Worm (Caenorhabditis elegans) whole organism, L4 larva: ENCODE results near the gene C14A4.7.

Source experiments
- F10B5.3 ChIP-seq: sonication (generic microtip); optimal IDR thresholded peaks from 2 replicates; lab custom pipeline; 2016; ENCODE audit warnings: mild to moderate bottlenecking, missing genetic modification characterization, missing compliant biosample characterization
- F44E2.7 ChIP-seq: fragments of 200-800 bp; sonication (Bioruptor generic); IDR thresholded peaks from 2 replicates; pipeline ENCODE4 v2.1.2; 2022; ENCODE audit warnings: missing genetic modification characterization, missing compliant biosample characterization
- T26A8.4 ChIP-seq: fragments of 200-800 bp; sonication (Bioruptor generic); IDR thresholded peaks from 2 replicates; pipeline ENCODE4 v1.3.6; 2022; ENCODE audit warnings: missing genetic modification characterization, missing compliant biosample characterization
- Y105C5A.15 ChIP-seq: fragments of 200-800 bp; sonication (Bioruptor generic); IDR thresholded peaks from 2 replicates; pipeline ENCODE4 v1.3.6; 2022; ENCODE audit warnings: missing genetic modification characterization, missing compliant biosample characterization
- Y48G9A.11 ChIP-seq: fragments of 200-800 bp; sonication (Bioruptor generic); IDR thresholded peaks from 2 replicates; pipeline ENCODE4 v1.3.6; 2022; ENCODE audit warnings: missing genetic modification reagents, missing genetic modification characterization, missing compliant biosample characterization
- Y75B8A.6 ChIP-seq: fragments of 200-800 bp; sonication (Bioruptor generic); IDR thresholded peaks from 2 replicates; pipeline ENCODE4 v1.3.6; 2022; ENCODE audit warnings: missing genetic modification reagents, missing genetic modification characterization, missing compliant biosample characterization
- ZK337.2 ChIP-seq: fragments of 200-800 bp; sonication (Bioruptor generic); IDR thresholded peaks from 2 replicates; pipeline ENCODE4 v1.3.6; 2022; ENCODE audit warnings: missing genetic modification reagents, missing genetic modification characterization, missing compliant biosample characterization
- arid-1 ChIP-seq: fragments of 200-800 bp; sonication (Bioruptor generic); conservative IDR thresholded peaks from 2 replicates; pipeline ENCODE4 v1.3.6; 2022; ENCODE audit warnings: missing genetic modification reagents, missing genetic modification characterization, missing compliant biosample characterization
- ceh-44 ChIP-seq: fragments of 200-800 bp; sonication (Bioruptor generic); IDR thresholded peaks from 2 replicates; pipeline ENCODE4 v1.3.6; 2022; ENCODE audit warnings: missing genetic modification reagents, missing genetic modification characterization, missing compliant biosample characterization
- ceh-62 ChIP-seq: sonication (generic microtip); optimal IDR thresholded peaks from 2 replicates; lab custom pipeline; 2017; ENCODE audit warnings: missing biosample characterization, missing genetic modification characterization
- ceh-82 ChIP-seq: sonication (generic microtip); optimal IDR thresholded peaks from 2 replicates; lab custom pipeline; 2017; ENCODE audit warnings: missing biosample characterization, missing genetic modification characterization
- cey-2 ChIP-seq: sonication (generic microtip); optimal IDR thresholded peaks from 3 replicates; lab custom pipeline; 2017; ENCODE audit warnings: missing genetic modification characterization, mild to moderate bottlenecking, missing compliant biosample characterization, antibody characterized with exemption, borderline replicate concordance; ENCODE audit not compliant: insufficient read depth
- dmd-6 ChIP-seq: fragments of 200-800 bp; sonication (Bioruptor generic); IDR thresholded peaks from 2 replicates; pipeline ENCODE4 v1.3.6; 2022; ENCODE audit warnings: missing genetic modification reagents, missing genetic modification characterization, missing compliant biosample characterization
- dmd-8 ChIP-seq: fragments of 200-800 bp; sonication (Bioruptor generic); IDR thresholded peaks from 2 replicates; pipeline ENCODE4 v1.3.6; 2022; ENCODE audit warnings: missing genetic modification characterization, missing compliant biosample characterization
- dpl-1 ChIP-seq: fragments of 150-350 bp; optimal IDR thresholded peaks from 2 replicates; lab custom pipeline; 2014; ENCODE audit warnings: missing biosample characterization, missing genetic modification reagents, missing genetic modification characterization
- duxl-1 ChIP-seq: sonication (generic microtip); optimal IDR thresholded peaks from 2 replicates; lab custom pipeline; 2016; ENCODE audit warnings: mild to moderate bottlenecking, missing genetic modification characterization, moderate library complexity, missing compliant biosample characterization; ENCODE audit not compliant: poor library complexity
- fkh-10 ChIP-seq: fragments of 150-350 bp; optimal IDR thresholded peaks from 2 replicates; lab custom pipeline; 2014; ENCODE audit warnings: missing biosample characterization, missing genetic modification reagents, missing genetic modification characterization
- fos-1 ChIP-seq: fragments of 150-350 bp; optimal IDR thresholded peaks from 2 replicates; lab custom pipeline; 2014; ENCODE audit warnings: missing biosample characterization, missing genetic modification characterization
- gei-8 ChIP-seq: fragments of 200-800 bp; sonication (Bioruptor generic); optimal IDR thresholded peaks from 2 replicates; lab custom pipeline; 2018; ENCODE audit warnings: mild to moderate bottlenecking, missing genetic modification characterization, missing compliant biosample characterization
- hlh-30 ChIP-seq: sonication (generic microtip); optimal IDR thresholded peaks from 2 replicates; lab custom pipeline; 2017; ENCODE audit warnings: antibody characterized with exemption, mild to moderate bottlenecking, missing genetic modification characterization, missing compliant biosample characterization; ENCODE audit not compliant: insufficient read depth
- hmg-1.1 ChIP-seq: fragments of 200-800 bp; sonication (Bioruptor generic); IDR thresholded peaks from 2 replicates; pipeline ENCODE4 v1.3.6; 2022; ENCODE audit warnings: missing genetic modification reagents, missing genetic modification characterization, missing compliant biosample characterization
- jun-1 ChIP-seq: fragments of 150-350 bp; optimal IDR thresholded peaks from 2 replicates; lab custom pipeline; 2014; ENCODE audit warnings: missing biosample characterization, missing genetic modification reagents, missing genetic modification characterization
- lim-7 ChIP-seq: fragments of 200-800 bp; sonication (Bioruptor generic); IDR thresholded peaks from 2 replicates; pipeline ENCODE4 v1.3.6; 2022; ENCODE audit warnings: missing genetic modification characterization, missing compliant biosample characterization
- lin-29 ChIP-seq: fragments of 200-800 bp; sonication (Bioruptor generic); IDR thresholded peaks from 2 replicates; pipeline ENCODE4 v1.3.6; 2022; ENCODE audit warnings: missing genetic modification reagents, missing genetic modification characterization, missing compliant biosample characterization
- lir-3 ChIP-seq: sonication (generic microtip); optimal IDR thresholded peaks from 2 replicates; lab custom pipeline; 2016; ENCODE audit warnings: mild to moderate bottlenecking, missing genetic modification characterization, missing compliant biosample characterization
- madf-5 ChIP-seq, 2 experiments: fragments of 200-800 bp; sonication (Bioruptor generic); IDR thresholded peaks; 2 replicates each; pipeline ENCODE4 v1.3.6; 2022; ENCODE audit warnings: missing compliant biosample characterization in 2 of 2, missing genetic modification characterization in 2 of 2
- mdl-1 ChIP-seq, 2 experiments: fragments of 150-350 bp in 1 of 2; sonication (generic microtip) in 1 of 2; optimal IDR thresholded peaks; 2 replicates each; lab custom pipeline; 2014 to 2017; ENCODE audit warnings: missing biosample characterization in 2 of 2, missing genetic modification characterization in 2 of 2
- mdt-29 ChIP-seq: fragments of 200-800 bp; sonication (Bioruptor generic); IDR thresholded peaks from 2 replicates; pipeline ENCODE4 v1.3.6; 2022; ENCODE audit warnings: missing genetic modification reagents, missing genetic modification characterization, missing compliant biosample characterization
- mes-2 ChIP-seq: sonication (generic microtip); optimal IDR thresholded peaks from 2 replicates; lab custom pipeline; 2016; ENCODE audit warnings: missing genotype, mild to moderate bottlenecking, missing genetic modification characterization, missing compliant biosample characterization; ENCODE audit not compliant: poor library complexity, severe bottlenecking
- nhr-111 ChIP-seq: fragments of 200-800 bp; sonication (Bioruptor generic); optimal IDR thresholded peaks from 2 replicates; lab custom pipeline; 2018; ENCODE audit warnings: mild to moderate bottlenecking, missing genetic modification characterization, missing compliant biosample characterization
- nhr-237 ChIP-seq: sonication (generic microtip); optimal IDR thresholded peaks from 2 replicates; lab custom pipeline; 2017; ENCODE audit warnings: missing biosample characterization, missing genetic modification characterization
- nhr-28 ChIP-seq: fragments of 150-350 bp; optimal IDR thresholded peaks from 2 replicates; lab custom pipeline; 2014; ENCODE audit warnings: missing biosample characterization, missing genetic modification characterization
- nhr-42 ChIP-seq: fragments of 200-800 bp; sonication (Bioruptor generic); IDR thresholded peaks from 2 replicates; pipeline ENCODE4 v1.3.6; 2022; ENCODE audit warnings: missing genetic modification characterization, missing compliant biosample characterization
- nhr-6 ChIP-seq: fragments of 150-350 bp; optimal IDR thresholded peaks from 2 replicates; lab custom pipeline; 2014; ENCODE audit warnings: missing biosample characterization, missing genetic modification characterization
- nhr-77 ChIP-seq: fragments of 150-350 bp; optimal IDR thresholded peaks from 2 replicates; lab custom pipeline; 2014; ENCODE audit warnings: missing biosample characterization, missing genetic modification characterization
- php-3 ChIP-seq: fragments of 200-800 bp; sonication (Bioruptor generic); IDR thresholded peaks from 2 replicates; pipeline ENCODE4 v1.3.6; 2022; ENCODE audit warnings: missing genetic modification reagents, missing genetic modification characterization, missing compliant biosample characterization
- pqm-1 ChIP-seq: sonication (generic microtip); optimal IDR thresholded peaks from 2 replicates; lab custom pipeline; 2017; ENCODE audit warnings: missing biosample characterization, missing genetic modification characterization
- sdz-12 ChIP-seq: fragments of 200-800 bp; sonication (Bioruptor generic); optimal IDR thresholded peaks from 2 replicates; lab custom pipeline; 2018; ENCODE audit warnings: mild to moderate bottlenecking, missing genetic modification characterization, missing compliant biosample characterization
- skn-1 ChIP-seq: fragments of 150-350 bp; optimal IDR thresholded peaks from 2 replicates; lab custom pipeline; 2014; ENCODE audit warnings: missing biosample characterization, missing genetic modification characterization
- snpc-4 ChIP-seq: fragments of 150-350 bp; optimal IDR thresholded peaks from 2 replicates; lab custom pipeline; 2014; ENCODE audit warnings: missing biosample characterization, missing genetic modification characterization
- spr-1 ChIP-seq: sonication (generic microtip); optimal IDR thresholded peaks from 2 replicates; lab custom pipeline; 2016; ENCODE audit warnings: mild to moderate bottlenecking, missing genetic modification characterization, missing compliant biosample characterization
- spr-3 ChIP-seq: fragments of 200-800 bp; sonication (Bioruptor generic); optimal IDR thresholded peaks from 2 replicates; lab custom pipeline; 2018; ENCODE audit warnings: mild to moderate bottlenecking, missing genetic modification characterization, missing compliant biosample characterization
- tag-97 ChIP-seq: fragments of 200-800 bp; sonication (Bioruptor generic); IDR thresholded peaks from 2 replicates; pipeline ENCODE4 v1.3.6; 2022; ENCODE audit warnings: missing genetic modification characterization, missing compliant biosample characterization
- unc-130 ChIP-seq: sonication (generic microtip); optimal IDR thresholded peaks from 2 replicates; lab custom pipeline; 2016; ENCODE audit warnings: missing genetic modification reagents, missing genetic modification characterization, missing compliant biosample characterization
- unc-62 ChIP-seq, 3 experiments: fragments of 150-350 bp in 1 of 3; sonication (generic microtip); optimal IDR thresholded peaks in 2 of 3; peaks in 1 of 3; 1 replicate in 1 of 3; 2 replicates in 2 of 3; lab custom pipeline; 2014 to 2017; ENCODE audit warnings: missing biosample characterization in 3 of 3, missing genetic modification characterization in 3 of 3, missing genetic modification reagents in 3 of 3, missing genotype in 1 of 3
- vab-7 ChIP-seq: fragments of 200-800 bp; sonication (Bioruptor generic); IDR thresholded peaks from 2 replicates; pipeline ENCODE4 v1.3.6; 2022; ENCODE audit warnings: missing genetic modification reagents, missing genetic modification characterization, missing compliant biosample characterization
- zag-1 ChIP-seq: fragments of 150-350 bp; optimal IDR thresholded peaks from 2 replicates; lab custom pipeline; 2014; ENCODE audit warnings: missing biosample characterization, missing genetic modification characterization
- zfp-2 ChIP-seq: sonication (generic microtip); optimal IDR thresholded peaks from 2 replicates; lab custom pipeline; 2016; ENCODE audit warnings: mild to moderate bottlenecking, missing genetic modification characterization, missing compliant biosample characterization
- zfp-3 ChIP-seq: fragments of 200-800 bp; sonication (Bioruptor generic); conservative IDR thresholded peaks from 2 replicates; pipeline ENCODE4 v1.3.6; 2022; ENCODE audit warnings: missing genetic modification reagents, missing genetic modification characterization, missing compliant biosample characterization
- zip-11 ChIP-seq: fragments of 200-800 bp; sonication (Bioruptor generic); IDR thresholded peaks from 2 replicates; pipeline ENCODE4 v1.3.6; 2022; ENCODE audit warnings: missing genetic modification characterization, missing compliant biosample characterization
- ztf-11 ChIP-seq: fragments of 150-350 bp; optimal IDR thresholded peaks from 2 replicates; lab custom pipeline; 2014; ENCODE audit warnings: missing biosample characterization, missing genetic modification characterization

The C14A4.7 gene

DNA sequence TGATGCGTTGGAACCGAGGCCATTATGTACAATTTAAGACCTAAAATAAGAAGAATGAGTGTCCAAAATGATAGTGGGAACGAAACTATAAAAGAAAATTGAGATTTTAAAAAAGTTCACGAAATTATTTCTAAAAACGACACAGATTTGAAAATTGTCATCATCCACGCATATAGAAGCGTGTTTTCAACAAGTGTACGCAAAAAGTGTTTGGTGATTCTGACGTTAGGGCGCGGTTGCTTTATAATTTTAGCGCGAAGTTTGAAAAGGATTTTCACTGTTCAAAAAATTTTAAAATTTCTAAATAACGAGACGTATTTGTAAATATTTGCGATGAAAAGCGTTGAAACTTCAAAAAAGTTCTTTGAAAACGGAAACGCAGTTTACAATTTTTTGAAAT is 33.0 kb downstream of the C14A4.7 start, which contains the start of gene cdc-48.1 (continued):
- peak; percentile 98 for TF ChIP-seq spr-1 (tag; lab: Kevin White, UChicago)
- TF ChIP-seq mdt-29 = peak; percentile 98
- peak; percentile 73 to 98 for TF ChIP-seq mdl-1 (tag; optimal IDR thresholded peaks at IDR 0.05; lab: Kevin White, UChicago)
- TF ChIP-seq nhr-28 (tag; lab: Kevin White, UChicago) = peak; percentile 99
- peak; percentile 97 for TF ChIP-seq ZK337.2 (GFP tag; lab: Robert Waterston, UW)
- peak; percentile 98 for TF ChIP-seq spr-3 (GFP tag; lab: Kevin White, UChicago)
- peak; percentile 100 for TF ChIP-seq zfp-3 (GFP tag; lab: Robert Waterston, UW)
- TF ChIP-seq unc-62 (GFP tag; optimal IDR thresholded peaks at IDR 0.05 in 1 of 2; lab: Kevin White, UChicago) = peak; percentile 19 to 100
- no peak for TF ChIP-seq unc-62 (tag; optimal IDR thresholded peaks at IDR 0.05; lab: Kevin White, UChicago)
- 0 out of 2 replicates have a peak, but pooled peaks have one; percentile 73 for TF ChIP-seq tag-97
- peak; percentile 96 for TF ChIP-seq gei-8 (GFP tag; lab: Kevin White, UChicago)
- TF ChIP-seq fkh-10 = peak; percentile 100
- peak; percentile 95 for TF ChIP-seq F44E2.7 (GFP tag; lab: Robert Waterston, UW)
- peak; percentile 93 for TF ChIP-seq fos-1 (tag; lab: Kevin White, UChicago)
- peak; percentile 98 for TF ChIP-seq duxl-1 (tag; lab: Kevin White, UChicago)
- peak; percentile 62 for TF ChIP-seq snpc-4 (tag; lab: Kevin White, UChicago)
- peak; percentile 99 for TF ChIP-seq hmg-1.1 (GFP tag; lab: Robert Waterston, UW)
- peak; percentile 99 for TF ChIP-seq T26A8.4
- peak; percentile 99 for TF ChIP-seq nhr-42 (GFP tag; lab: Robert Waterston, UW)
- peak; percentile 92 for TF ChIP-seq zag-1 (tag; lab: Kevin White, UChicago)
- TF ChIP-seq Y75B8A.6 (GFP tag; lab: Robert Waterston, UW) = peak; percentile 99
- TF ChIP-seq unc-130 = peak; percentile 98
- peak; percentile 99 for TF ChIP-seq hlh-30 (tag; lab: Kevin White, UChicago)
- TF ChIP-seq arid-1 (GFP tag; lab: Robert Waterston, UW) = peak; percentile 99
- peak; percentile 95 for TF ChIP-seq Y48G9A.11
- TF ChIP-seq ceh-82 (tag; lab: Kevin White, UChicago) = peak; percentile 74
- peak; percentile 97 for TF ChIP-seq jun-1
- TF ChIP-seq ceh-62 = peak; percentile 49
- peak; percentile 88 to 94; a peak in 3 of 4 replicates for TF ChIP-seq madf-5 (GFP tag; IDR thresholded peaks at IDR 0.05; lab: Robert Waterston, UW)
- peak; percentile 100 for TF ChIP-seq dpl-1
- peak; percentile 96 for TF ChIP-seq ceh-44 (GFP tag; lab: Robert Waterston, UW)
- TF ChIP-seq ztf-11 (tag; lab: Kevin White, UChicago) = peak; percentile 58
- peak; percentile 87 for TF ChIP-seq lir-3 (tag; lab: Kevin White, UChicago)
- TF ChIP-seq lim-7 = peak; percentile 83
- TF ChIP-seq dmd-6 (GFP tag; lab: Robert Waterston, UW) = peak; percentile 100
- TF ChIP-seq nhr-111 (GFP tag; lab: Kevin White, UChicago) = peak; percentile 79
- TF ChIP-seq F10B5.3 = peak; percentile 92
- TF ChIP-seq zfp-2 (tag; lab: Kevin White, UChicago) = peak; percentile 94
- TF ChIP-seq php-3 (GFP tag; lab: Robert Waterston, UW) = peak; percentile 96
- TF ChIP-seq nhr-6 (tag; lab: Kevin White, UChicago) = peak; percentile 100
- peak; percentile 75; the same call in 1 of the 2 replicates for TF ChIP-seq zip-11
- TF ChIP-seq Y105C5A.15 (GFP tag; lab: Robert Waterston, UW) = peak; percentile 93
- peak; percentile 96 for TF ChIP-seq sdz-12
- TF ChIP-seq nhr-77 (tag; lab: Kevin White, UChicago) = peak; percentile 100
- peak; percentile 99 for TF ChIP-seq vab-7
- TF ChIP-seq nhr-237 = peak; percentile 89
- TF ChIP-seq dmd-8 (GFP tag; lab: Robert Waterston, UW) = peak; percentile 72; the same call in 1 of the 2 replicates
- peak; percentile 100 for TF ChIP-seq mes-2
- TF ChIP-seq pqm-1 = peak; percentile 98
- TF ChIP-seq skn-1 = peak; percentile 73
- TF ChIP-seq cey-2 (tag; lab: Kevin White, UChicago) = peak; percentile 95
- TF ChIP-seq lin-29 (GFP tag; lab: Robert Waterston, UW) = peak; percentile 98
